Worm (Caenorhabditis elegans) whole organism, late embryonic: ENCODE results near the gene cids-1.

Experiments
- ama-1 ChIP-seq: fragments of 150-350 bp; optimal IDR thresholded peaks from 2 replicates; lab custom pipeline; 2014
- ceh-14 ChIP-seq: sonication (generic microtip); optimal IDR thresholded peaks from 2 replicates; lab custom pipeline; 2016; ENCODE audit warnings: missing genotype, missing genetic modification characterization, missing compliant biosample characterization
- dmd-4 ChIP-seq: sonication (generic microtip); optimal IDR thresholded peaks from 2 replicates; lab custom pipeline; 2016; ENCODE audit warnings: borderline replicate concordance, missing genetic modification characterization, missing compliant biosample characterization
- hlh-30 ChIP-seq: sonication (generic microtip); optimal IDR thresholded peaks from 2 replicates; lab custom pipeline; 2017; ENCODE audit warnings: antibody characterized with exemption, missing genetic modification characterization, missing compliant biosample characterization; ENCODE audit not compliant: insufficient read depth
- lin-11 ChIP-seq: fragments of 200-800 bp; sonication (Bioruptor generic); optimal IDR thresholded peaks from 2 replicates; lab custom pipeline; 2018; ENCODE audit warnings: mild to moderate bottlenecking, missing genetic modification characterization, missing compliant biosample characterization
- nfya-1 ChIP-seq: sonication (generic microtip); optimal IDR thresholded peaks from 2 replicates; lab custom pipeline; 2017; ENCODE audit warnings: missing genetic modification characterization, mild to moderate bottlenecking, missing compliant biosample characterization, antibody characterized with exemption, moderate library complexity
- nhr-11 ChIP-seq: fragments of 150-350 bp; optimal IDR thresholded peaks from 2 replicates; lab custom pipeline; 2014; ENCODE audit warnings: missing biosample characterization, missing genetic modification characterization
- pag-3 ChIP-seq: sonication (generic microtip); optimal IDR thresholded peaks from 2 replicates; lab custom pipeline; 2016; ENCODE audit warnings: missing compliant biosample characterization, missing genetic modification characterization, borderline replicate concordance
- ref-2 ChIP-seq: sonication (generic microtip); optimal IDR thresholded peaks from 2 replicates; lab custom pipeline; 2016; ENCODE audit warnings: missing genetic modification characterization, missing compliant biosample characterization
- zip-5 ChIP-seq: sonication (generic microtip); optimal IDR thresholded peaks from 2 replicates; lab custom pipeline; 2016; ENCODE audit warnings: missing genetic modification characterization, missing compliant biosample characterization

DNA sequence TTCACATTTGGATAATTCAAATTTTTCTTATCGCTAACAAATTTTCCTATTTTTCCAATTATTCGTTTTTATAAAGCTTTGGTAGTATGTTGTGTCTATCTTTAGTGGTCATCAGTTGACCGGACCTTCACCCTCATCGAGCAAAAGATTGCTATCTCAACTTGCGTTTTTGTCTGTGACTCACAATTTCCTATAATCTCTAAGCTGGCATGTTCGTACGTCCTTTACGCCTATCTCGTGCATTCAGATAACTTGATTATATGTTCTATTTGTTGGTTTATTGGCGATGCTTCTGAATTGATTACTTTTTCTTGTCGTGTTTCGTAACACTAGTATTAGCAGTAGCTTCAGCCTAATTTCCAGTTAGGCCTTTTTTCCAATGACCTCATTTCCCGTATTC, 35.3 kb downstream of the cids-1 start:
- no peak for TF ChIP-seq nhr-11 (tag; lab: Kevin White, UChicago)
- TF ChIP-seq zip-5 (tag; lab: Kevin White, UChicago) = no peak
- no peak for TF ChIP-seq dmd-4 (tag; lab: Kevin White, UChicago)
- TF ChIP-seq hlh-30 (tag; lab: Kevin White, UChicago) = no peak
- TF ChIP-seq lin-11 (tag; lab: Kevin White, UChicago) = no peak
- no peak for TF ChIP-seq ama-1 (lab: Kevin White, UChicago)
- no peak for TF ChIP-seq pag-3 (tag; lab: Kevin White, UChicago)
- no peak for TF ChIP-seq nfya-1 (tag; lab: Kevin White, UChicago)
- TF ChIP-seq ref-2 (tag; lab: Kevin White, UChicago) = no peak
- no peak for TF ChIP-seq ceh-14 (tag; lab: Kevin White, UChicago)
